Fruit fly (Drosophila melanogaster) whole organism, embryonic: ENCODE measurements around the gene Cyt-c1.

ENCODE experiments used
- Atf6 ChIP-seq: fragments of 200-800 bp; sonication (Bioruptor generic); IDR thresholded peaks from 2 replicates; pipeline ENCODE4 v1.3.6; 2022; ENCODE audit warnings: missing biosample characterization, missing genetic modification characterization
- CG10209 ChIP-seq: fragments of 200-800 bp; sonication (Bioruptor generic); optimal IDR thresholded peaks from 3 replicates; lab custom pipeline; 2017; ENCODE audit warnings: missing biosample characterization, mild to moderate bottlenecking, missing genetic modification characterization, missing genetic modification reagents
- CG12104 ChIP-seq: fragments of 200-800 bp; sonication (Bioruptor generic); optimal IDR thresholded peaks from 3 replicates; lab custom pipeline; 2016; ENCODE audit warnings: missing biosample characterization, missing genetic modification characterization
- CG14014 ChIP-seq: fragments of 200-800 bp; sonication (Bioruptor generic); IDR thresholded peaks from 2 replicates; pipeline ENCODE4 v1.3.6; 2022; ENCODE audit warnings: missing biosample characterization, missing genetic modification characterization
- CG14441 ChIP-seq: fragments of 200-800 bp; sonication (Bioruptor generic); IDR thresholded peaks from 2 replicates; pipeline ENCODE4 v1.3.6; 2022; ENCODE audit warnings: missing biosample characterization, missing genetic modification characterization
- CG15696 ChIP-seq: fragments of 200-800 bp; sonication (Bioruptor generic); optimal IDR thresholded peaks from 2 replicates; lab custom pipeline; 2019; ENCODE audit warnings: missing biosample characterization, mild to moderate bottlenecking, missing genetic modification characterization, moderate library complexity
- CG16815 ChIP-seq: fragments of 200-800 bp; sonication (Bioruptor generic); optimal IDR thresholded peaks from 3 replicates; lab custom pipeline; 2017; ENCODE audit warnings: missing biosample characterization, mild to moderate bottlenecking, missing genetic modification characterization
- CG16863 ChIP-seq: fragments of 200-800 bp; sonication (Bioruptor generic); optimal IDR thresholded peaks from 3 replicates; lab custom pipeline; 2016; ENCODE audit warnings: missing biosample characterization, missing genetic modification characterization
- CG18262 ChIP-seq: fragments of 200-800 bp; optimal IDR thresholded peaks from 3 replicates; lab custom pipeline; 2019; ENCODE audit warnings: missing biosample characterization, mild to moderate bottlenecking, missing genetic modification characterization, moderate library complexity
- CG2129 ChIP-seq: fragments of 200-800 bp; sonication (Bioruptor generic); IDR thresholded peaks from 2 replicates; pipeline ENCODE4 v1.3.6; 2022; ENCODE audit warnings: missing biosample characterization, missing genetic modification characterization; ENCODE audit not compliant: partially characterized antibody
- CG2712 ChIP-seq: fragments of 200-800 bp; optimal IDR thresholded peaks from 3 replicates; lab custom pipeline; 2019; ENCODE audit warnings: missing biosample characterization, mild to moderate bottlenecking, missing genetic modification characterization, moderate library complexity
- CG32772 ChIP-seq: fragments of 200-800 bp; sonication (Bioruptor generic); IDR thresholded peaks from 2 replicates; pipeline ENCODE4 v1.3.6; 2022; ENCODE audit warnings: missing biosample characterization, missing genetic modification characterization
- CG7271 ChIP-seq: fragments of 200-800 bp; sonication (Bioruptor generic); optimal IDR thresholded peaks from 2 replicates; lab custom pipeline; 2018; ENCODE audit warnings: missing biosample characterization, mild to moderate bottlenecking, missing genetic modification characterization, moderate library complexity
- CG8765 ChIP-seq: fragments of 200-800 bp; sonication (Bioruptor generic); IDR thresholded peaks from 2 replicates; pipeline ENCODE4 v1.3.6; 2022; ENCODE audit warnings: missing biosample characterization, missing genetic modification characterization
- D19A ChIP-seq: fragments of 200-800 bp; optimal IDR thresholded peaks from 3 replicates; lab custom pipeline; 2019; ENCODE audit warnings: missing biosample characterization, mild to moderate bottlenecking, missing genetic modification characterization, moderate library complexity
- Doc2 ChIP-seq: fragments of 200-800 bp; sonication (Bioruptor generic); IDR thresholded peaks from 2 replicates; pipeline ENCODE4 v1.3.6; 2022; ENCODE audit warnings: missing biosample characterization, missing genetic modification characterization
- Doc3 ChIP-seq: fragments of 200-800 bp; sonication (Bioruptor generic); IDR thresholded peaks from 3 replicates; pipeline ENCODE4 v1.3.6; 2022; ENCODE audit warnings: missing biosample characterization, missing genetic modification characterization; ENCODE audit not compliant: partially characterized antibody
- Dref ChIP-seq: fragments of 200-800 bp; sonication (Bioruptor generic); IDR thresholded peaks from 2 replicates; pipeline ENCODE4 v1.3.6; 2022; ENCODE audit warnings: missing biosample characterization, missing genetic modification characterization
- HHEX ChIP-seq: fragments of 200-800 bp; sonication (Bioruptor generic); optimal IDR thresholded peaks from 3 replicates; lab custom pipeline; 2017; ENCODE audit warnings: missing biosample characterization, mild to moderate bottlenecking, missing genetic modification characterization, missing genetic modification reagents
- MBD-R2 ChIP-seq: fragments of 200-800 bp; sonication (Bioruptor generic); IDR thresholded peaks from 2 replicates; pipeline ENCODE4 v1.3.6; 2022; ENCODE audit warnings: missing biosample characterization, missing genetic modification characterization
- Med ChIP-seq: fragments of 200-800 bp; sonication (Bioruptor generic); peaks from one replicate; lab custom pipeline; 2016; ENCODE audit warnings: missing biosample characterization, missing genetic modification characterization, mild to moderate bottlenecking, inconsistent platforms, moderate library complexity
- NfI ChIP-seq: fragments of 200-800 bp; sonication (Bioruptor generic); optimal IDR thresholded peaks from 3 replicates; lab custom pipeline; 2018; ENCODE audit warnings: missing biosample characterization, mild to moderate bottlenecking, missing genetic modification characterization, moderate library complexity
- PHDP ChIP-seq: fragments of 200-800 bp; sonication (Bioruptor generic); optimal IDR thresholded peaks from 3 replicates; lab custom pipeline; 2018; ENCODE audit warnings: missing biosample characterization, mild to moderate bottlenecking, missing genetic modification characterization, moderate library complexity
- Xbp1 ChIP-seq: fragments of 200-800 bp; sonication (Bioruptor generic); optimal IDR thresholded peaks from 3 replicates; lab custom pipeline; 2016; ENCODE audit warnings: missing biosample characterization, mild to moderate bottlenecking, missing genetic modification characterization
- amos ChIP-seq: fragments of 200-800 bp; sonication (Bioruptor generic); IDR thresholded peaks from 2 replicates; pipeline ENCODE4 v1.3.6; 2022; ENCODE audit warnings: missing biosample characterization, missing genetic modification characterization; ENCODE audit not compliant: partially characterized antibody
- bowl ChIP-seq: fragments of 200-800 bp; sonication (Bioruptor generic); IDR thresholded peaks from 2 replicates; pipeline ENCODE4 v1.3.6; 2022; ENCODE audit warnings: missing biosample characterization, missing genetic modification characterization
- cg ChIP-seq: fragments of 200-800 bp; sonication (Bioruptor generic); optimal IDR thresholded peaks from 3 replicates; lab custom pipeline; 2019; ENCODE audit warnings: missing biosample characterization, mild to moderate bottlenecking, missing genetic modification characterization, moderate library complexity
- disco-r ChIP-seq: fragments of 200-800 bp; sonication (Bioruptor generic); optimal IDR thresholded peaks from 2 replicates; lab custom pipeline; 2016; ENCODE audit warnings: missing biosample characterization, missing genetic modification characterization
- emc ChIP-seq: fragments of 200-800 bp; sonication (Bioruptor generic); optimal IDR thresholded peaks from 2 replicates; lab custom pipeline; 2016; ENCODE audit warnings: missing biosample characterization, missing genetic modification characterization
- ftz-f1 ChIP-seq: fragments of 200-800 bp; sonication (Bioruptor generic); optimal IDR thresholded peaks from 2 replicates; lab custom pipeline; 2016; ENCODE audit warnings: missing biosample characterization, missing genetic modification characterization
- gcm2 ChIP-seq: fragments of 200-800 bp; sonication (Bioruptor generic); optimal IDR thresholded peaks from 2 replicates; lab custom pipeline; 2016; ENCODE audit warnings: missing biosample characterization, missing genetic modification characterization
- h ChIP-seq: fragments of >200 bp; optimal IDR thresholded peaks from 2 replicates; lab custom pipeline; 2017
- hkb ChIP-seq, 2 experiments: fragments of 200-800 bp in 1 of 2; fragments of >200 bp in 1 of 2; sonication (Bioruptor generic) in 1 of 2; IDR thresholded peaks in 1 of 2; optimal IDR thresholded peaks in 1 of 2; 2 replicates each; pipeline versions ENCODE4 v1.3.6 to Lab custom; 2017 to 2022; ENCODE audit warnings: missing biosample characterization in 1 of 2, missing genetic modification characterization in 1 of 2
- hth ChIP-seq: fragments of >200 bp; optimal IDR thresholded peaks from 2 replicates; lab custom pipeline; 2017; ENCODE audit warnings: inconsistent platforms
- kah ChIP-seq: fragments of 200-800 bp; sonication (Bioruptor generic); optimal IDR thresholded peaks from 2 replicates; lab custom pipeline; 2018; ENCODE audit warnings: missing biosample characterization, mild to moderate bottlenecking, missing genetic modification characterization
- lab ChIP-seq: fragments of 200-800 bp; sonication (Bioruptor generic); optimal IDR thresholded peaks from 3 replicates; lab custom pipeline; 2017; ENCODE audit warnings: missing biosample characterization, missing genetic modification characterization, mild to moderate bottlenecking, moderate library complexity, missing genetic modification reagents
- lbe ChIP-seq: fragments of 200-800 bp; sonication (Bioruptor generic); optimal IDR thresholded peaks from 2 replicates; lab custom pipeline; 2016; ENCODE audit warnings: missing biosample characterization, mild to moderate bottlenecking, missing genetic modification characterization
- nerfin-2 ChIP-seq: fragments of 200-800 bp; sonication (Bioruptor generic); IDR thresholded peaks from 2 replicates; pipeline ENCODE4 v1.3.6; 2022; ENCODE audit warnings: missing biosample characterization, missing genetic modification characterization; ENCODE audit not compliant: partially characterized antibody
- pan ChIP-seq, 4 experiments: fragments of >200 bp in 3 of 4; fragments of 200-800 bp in 1 of 4; sonication (Bioruptor generic) in 1 of 4; optimal IDR thresholded peaks in 3 of 4; IDR thresholded peaks in 1 of 4; 2 replicates each; pipeline versions ENCODE4 v1.3.6 to Lab custom; 2017 to 2022; ENCODE audit warnings: missing biosample characterization in 2 of 4, missing genetic modification characterization in 2 of 4, mixed read lengths in 1 of 4
- peb ChIP-seq: fragments of 200-800 bp; sonication (Bioruptor generic); IDR thresholded peaks from 2 replicates; pipeline ENCODE4 v1.3.6; 2022; ENCODE audit warnings: missing biosample characterization, missing genetic modification characterization
- prd ChIP-seq, 3 experiments: fragments of >200 bp in 2 of 3; fragments of 200-800 bp in 1 of 3; sonication (Bioruptor generic) in 1 of 3; optimal IDR thresholded peaks in 2 of 3; IDR thresholded peaks in 1 of 3; 2 replicates in 2 of 3; 3 replicates in 1 of 3; pipeline versions ENCODE4 v1.3.6 to Lab custom; 2017 to 2022; ENCODE audit warnings: missing biosample characterization in 1 of 3, missing genetic modification characterization in 1 of 3
- sqz ChIP-seq: fragments of 200-800 bp; sonication (Bioruptor generic); optimal IDR thresholded peaks from 3 replicates; lab custom pipeline; 2018; ENCODE audit warnings: missing biosample characterization, mild to moderate bottlenecking, missing genetic modification characterization
- stwl ChIP-seq: fragments of 200-800 bp; sonication (Bioruptor generic); optimal IDR thresholded peaks from 3 replicates; lab custom pipeline; 2018; ENCODE audit warnings: missing biosample characterization, mild to moderate bottlenecking, missing genetic modification characterization, moderate library complexity
- tll ChIP-seq, 2 experiments: fragments of 200-800 bp in 1 of 2; fragments of >200 bp in 1 of 2; sonication (Bioruptor generic) in 1 of 2; optimal IDR thresholded peaks; 2 replicates each; lab custom pipeline; 2017 to 2019; ENCODE audit warnings: missing biosample characterization in 2 of 2, missing genetic modification characterization in 2 of 2, mild to moderate bottlenecking in 1 of 2, moderate library complexity in 1 of 2
- tna ChIP-seq: fragments of 200-800 bp; sonication (Bioruptor generic); IDR thresholded peaks from 2 replicates; pipeline ENCODE4 v1.3.6; 2022; ENCODE audit warnings: missing biosample characterization, missing genetic modification characterization; ENCODE audit not compliant: partially characterized antibody
- toy ChIP-seq: fragments of 200-800 bp; sonication (Bioruptor generic); IDR thresholded peaks from 2 replicates; pipeline ENCODE4 v1.3.6; 2022; ENCODE audit warnings: missing biosample characterization, missing genetic modification characterization
- usp ChIP-seq: fragments of >200 bp; optimal IDR thresholded peaks from 2 replicates; lab custom pipeline; 2017; ENCODE audit warnings: missing biosample characterization, missing genetic modification characterization

Gene Cyt-c1

DNA sequence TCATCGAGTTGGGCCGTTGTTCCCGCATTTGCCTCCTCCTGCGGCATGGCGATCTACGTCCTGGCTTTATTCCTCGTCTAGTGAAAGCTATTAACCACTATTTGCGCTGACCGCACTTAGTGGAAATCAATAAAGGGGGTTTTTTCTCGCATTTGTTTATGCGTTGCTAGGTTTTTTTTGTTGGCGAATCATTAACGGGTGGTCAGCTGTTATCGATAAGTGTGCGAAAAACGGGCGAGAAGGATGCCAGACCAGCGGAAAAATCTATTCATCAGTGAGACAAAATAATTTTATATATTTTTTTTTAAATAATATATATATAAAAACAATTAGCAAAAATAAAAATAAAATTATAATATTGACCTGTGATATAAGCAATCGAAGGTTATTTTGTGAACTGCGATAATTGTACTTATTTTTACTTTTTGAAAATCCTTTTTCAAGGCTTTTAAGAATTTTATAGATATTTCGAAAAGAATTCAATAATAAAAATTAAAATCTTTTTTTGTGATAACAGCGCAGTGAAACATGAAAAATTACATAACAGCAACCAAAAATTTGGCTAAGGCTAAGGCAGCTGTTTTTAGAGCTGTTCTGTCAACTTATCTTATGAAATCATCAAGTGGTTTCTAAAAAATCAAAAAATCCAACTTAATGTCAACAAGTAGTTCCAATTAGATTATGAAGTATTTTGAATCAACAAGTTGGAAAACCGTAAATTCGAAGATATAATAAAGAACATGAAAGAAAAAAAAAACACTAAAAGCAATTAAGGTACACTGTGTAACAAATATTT, 605 bp upstream of the Cyt-c1 start, which contains the start of gene Klp64D (continued):
- TF ChIP-seq Dref (GFP tag; lab: Robert Waterston, UW) (peak; percentile 70), Atf6 (GFP tag; lab: Robert Waterston, UW) (no peak), kah (GFP tag; lab: Kevin White, UChicago) (no peak), disco-r (GFP tag; lab: Kevin White, UChicago) (no peak), hth (lab: Kevin White, UChicago) (no peak), nerfin-2 (GFP tag; lab: Robert Waterston, UW) (no peak), usp (GFP tag; lab: Kevin White, UChicago) (no peak), prd (optimal IDR thresholded peaks at IDR 0.05; lab: Kevin White, UChicago) (no peak), prd (GFP tag; IDR thresholded peaks at IDR 0.05; lab: Robert Waterston, UW) (no peak), toy (no peak), lbe (GFP tag; lab: Kevin White, UChicago) (no peak), NfI (peak; percentile 51), ftz-f1 (GFP tag; lab: Kevin White, UChicago) (no peak), CG15696 (peak; percentile 7), CG18262 (peak; percentile 42), stwl (tag; lab: Kevin White, UChicago) (peak; percentile 57), tll (GFP tag; optimal IDR thresholded peaks at IDR 0.05; lab: Kevin White, UChicago) (no peak), hkb (optimal IDR thresholded peaks at IDR 0.05; lab: Kevin White, UChicago) (no peak), hkb (GFP tag; IDR thresholded peaks at IDR 0.05; lab: Robert Waterston, UW) (no peak), Doc3 (GFP tag; lab: Robert Waterston, UW) (0 out of 3 replicates have a peak, but pooled peaks have one; percentile 30), Doc2 (GFP tag; lab: Robert Waterston, UW) (no peak), gcm2 (GFP tag; lab: Kevin White, UChicago) (no peak), CG14441 (GFP tag; lab: Robert Waterston, UW) (0 out of 2 replicates have a peak, but pooled peaks have one; percentile 29), cg (peak; percentile 55), lab (GFP tag; lab: Kevin White, UChicago) (peak; percentile 39), CG2712 (tag; lab: Kevin White, UChicago) (peak; percentile 55), Xbp1 (GFP tag; lab: Kevin White, UChicago) (no peak), bowl (GFP tag; lab: Robert Waterston, UW) (no peak), CG32772 (GFP tag; lab: Robert Waterston, UW) (peak; percentile 44; the same call in 1 of the 2 replicates), CG7271 (tag; lab: Kevin White, UChicago) (no peak), D19A (tag; lab: Kevin White, UChicago) (peak; percentile 15), pan (optimal IDR thresholded peaks at IDR 0.05; lab: Kevin White, UChicago) (no peak), pan (GFP tag; optimal IDR thresholded peaks at IDR 0.05 in 1 of 2, IDR thresholded peaks at IDR 0.05 in 1 of 2) (peak in 1 of 2 experiments; percentile 6), CG16815 (no peak), peb (GFP tag; lab: Robert Waterston, UW) (no peak), Med (GFP tag; lab: Kevin White, UChicago) (peak; percentile 70), amos (GFP tag; lab: Robert Waterston, UW) (peak; percentile 23; the same call in 1 of the 2 replicates), emc (no peak), MBD-R2 (peak; percentile 53), CG8765 (GFP tag; lab: Robert Waterston, UW) (no peak), tna (GFP tag; lab: Robert Waterston, UW) (no peak), CG16863 (GFP tag; lab: Kevin White, UChicago) (no peak), CG14014 (GFP tag; lab: Robert Waterston, UW) (peak; percentile 10; the same call in 1 of the 2 replicates), CG10209 (GFP tag; lab: Kevin White, UChicago) (no peak), CG2129 (GFP tag; lab: Robert Waterston, UW) (peak; percentile 15; the same call in 1 of the 2 replicates), h (lab: Kevin White, UChicago) (no peak), PHDP (tag; lab: Kevin White, UChicago) (peak; percentile 21), HHEX (GFP tag; lab: Kevin White, UChicago) (peak; percentile 1), CG12104 (no peak), sqz (GFP tag; lab: Kevin White, UChicago) (peak; percentile 83)
